Fruit fly (Drosophila melanogaster): ENCODE measurements around the gene CG5916.

DNA sequence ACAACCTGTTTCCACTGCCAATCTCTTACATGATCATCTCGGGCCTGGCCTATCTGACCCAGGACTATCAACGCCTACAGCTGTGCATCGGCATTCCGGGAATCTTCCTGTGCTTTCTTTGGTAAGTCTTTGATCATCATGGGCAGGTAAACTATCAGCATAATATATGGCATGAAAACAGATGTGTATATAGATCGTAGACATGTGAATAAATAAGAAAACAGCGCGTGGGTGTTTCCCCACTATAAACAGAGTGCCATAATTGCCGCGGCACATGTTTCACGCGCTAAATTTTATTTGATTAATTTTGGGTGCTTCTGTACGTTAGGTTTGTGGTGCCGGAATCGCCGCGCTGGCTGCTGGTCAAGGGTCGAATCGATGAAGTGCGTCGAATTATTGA is 21.3 kb downstream of the CG5916 start:
- no peak for TF ChIP-seq psq (optimal IDR thresholded peaks at IDR 0.05)
- no peak for TF ChIP-seq usp (GFP tag; optimal IDR thresholded peaks at IDR 0.05)
- no peak for TF ChIP-seq CG8478 (optimal IDR thresholded peaks at IDR 0.05)
